Worm (Caenorhabditis elegans) whole organism, L4/young adult: ENCODE measurements around the gene F37A4.2.

Experiments used
- W03F9.2 ChIP-seq: fragments of 150-350 bp; optimal IDR thresholded peaks from 2 replicates; lab custom pipeline; 2014; ENCODE audit warnings: missing biosample characterization, missing genetic modification characterization
- dao-5 ChIP-seq: sonication (generic microtip); optimal IDR thresholded peaks from 2 replicates; lab custom pipeline; 2016; ENCODE audit warnings: missing genotype, missing genetic modification characterization, moderate library complexity, missing compliant biosample characterization
- him-1 ChIP-seq: sonication (generic microtip); optimal IDR thresholded peaks from 2 replicates; lab custom pipeline; 2016; ENCODE audit warnings: missing genotype, missing genetic modification reagents, missing genetic modification characterization, missing compliant biosample characterization

ce11 chrIII:6746008-6746407 lies 23.8 kb downstream of the F37A4.2 start, which contains the start of gene dig-1:
- no peak for TF ChIP-seq W03F9.2 (tag; lab: Kevin White, UChicago)
- no peak for TF ChIP-seq dao-5 (tag; lab: Kevin White, UChicago)
- no peak for TF ChIP-seq him-1 (tag; lab: Kevin White, UChicago)
